Worm (Caenorhabditis elegans): ENCODE results near the gene F37C12.14.

F37C12.14 gene

DNA sequence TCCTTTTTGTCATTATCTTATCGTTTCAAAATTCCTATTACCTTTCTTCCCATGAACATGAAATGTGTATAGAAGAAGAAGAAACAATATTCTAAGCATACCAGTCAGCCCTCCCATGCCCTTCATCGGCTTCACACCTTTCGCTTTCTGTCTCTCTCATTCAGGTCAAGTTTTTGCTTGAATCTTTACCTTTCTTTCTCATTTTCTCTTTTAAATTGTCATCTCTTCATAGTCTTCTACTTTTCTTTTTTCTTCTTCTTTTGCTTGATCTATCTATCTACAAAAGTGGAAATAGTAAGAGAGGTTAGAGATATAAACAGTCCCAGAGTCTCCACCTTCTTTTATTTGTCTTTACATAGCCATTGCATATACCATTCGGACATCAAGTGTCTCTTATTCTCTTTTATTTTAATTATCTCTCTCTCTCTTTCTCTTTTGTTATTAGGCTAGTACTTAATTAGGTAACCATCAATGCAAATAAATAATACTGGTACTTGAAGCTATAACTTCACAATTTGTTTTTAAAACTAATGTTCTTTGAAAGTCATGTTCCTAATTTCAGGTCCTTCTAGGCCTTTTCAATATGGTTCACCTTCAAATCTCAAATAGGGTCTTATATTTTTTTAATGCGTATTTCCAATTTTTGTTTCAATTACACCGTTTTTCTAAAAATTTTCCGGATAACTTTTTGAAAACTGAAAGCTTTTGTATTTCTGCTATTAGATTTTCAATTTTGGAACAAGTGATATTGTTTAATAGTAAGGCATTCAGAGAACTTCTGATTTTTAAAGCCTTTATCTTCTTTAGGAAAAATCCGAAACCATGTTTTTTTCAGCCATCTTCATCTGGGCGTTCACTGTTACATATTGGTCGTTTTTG lies 16.2 kb upstream of the F37C12.14 start, which contains the start of gene dpy-31:
TSS of gene dpy-31 (plus strand) at position 829 of the 879 bp plus-strand sequence.
- TF ChIP-seq nfya-1 (tag; optimal IDR thresholded peaks at IDR 0.05) (no peak), nhr-11 (tag; optimal IDR thresholded peaks at IDR 0.05) (no peak), mec-3 (tag; optimal IDR thresholded peaks at IDR 0.05; ENCODE audit: borderline replicate concordance) (no peak), ceh-14 (tag; optimal IDR thresholded peaks at IDR 0.05) (no peak), odd-2 (tag; optimal IDR thresholded peaks at IDR 0.05) (no peak), ceh-9 (tag; optimal IDR thresholded peaks at IDR 0.05) (no peak), pat-9 (tag; optimal IDR thresholded peaks at IDR 0.05) (no peak)

DNA sequence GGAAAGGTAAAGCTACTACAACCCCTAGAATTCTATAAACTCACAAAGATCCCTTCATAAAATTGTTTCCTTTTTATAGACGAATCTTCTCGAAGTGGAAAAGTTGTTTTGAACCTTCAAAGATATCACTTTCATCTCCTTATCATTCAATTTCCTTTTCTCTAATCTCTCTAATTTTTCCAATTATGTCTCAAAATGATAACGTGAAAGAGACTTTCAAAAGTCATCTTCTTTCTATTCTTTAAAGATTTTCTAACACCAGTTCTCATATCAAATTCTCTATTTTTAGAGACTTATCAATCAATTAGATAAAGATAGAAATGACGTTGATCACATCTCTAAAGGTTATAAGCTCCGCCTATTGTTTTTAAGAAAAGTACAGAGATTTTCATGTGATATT lies 14.1 kb upstream of the F37C12.14 start:
- TF ChIP-seq pax-1 (tag; optimal IDR thresholded peaks at IDR 0.05): no peak
- TF ChIP-seq tbx-2 (tag; optimal IDR thresholded peaks at IDR 0.05): no peak
- no peak for TF ChIP-seq ceh-22 (tag; optimal IDR thresholded peaks at IDR 0.05)
- TF ChIP-seq ceh-45 (GFP tag; IDR thresholded peaks at IDR 0.05): no peak
- TF ChIP-seq unc-3 (GFP tag; conservative IDR thresholded peaks at IDR 0.05): no peak
- TF ChIP-seq unc-3 (tag; optimal IDR thresholded peaks at IDR 0.05): no peak
- no peak for TF ChIP-seq ceh-48 (tag; optimal IDR thresholded peaks at IDR 0.05)
- TF ChIP-seq zip-5 (tag; optimal IDR thresholded peaks at IDR 0.05): no peak
- no peak for TF ChIP-seq dve-1 (tag; optimal IDR thresholded peaks at IDR 0.05)
- no peak for TF ChIP-seq pqm-1 (tag; optimal IDR thresholded peaks at IDR 0.05)
- no peak for TF ChIP-seq ets-4 (tag; optimal IDR thresholded peaks at IDR 0.05)
- no peak for TF ChIP-seq che-1 (tag; optimal IDR thresholded peaks at IDR 0.05)
- TF ChIP-seq ceh-24 (tag; optimal IDR thresholded peaks at IDR 0.05): no peak
- no peak for TF ChIP-seq hlh-6 (tag; optimal IDR thresholded peaks at IDR 0.05)
- no peak for TF ChIP-seq rnt-1 (tag; optimal IDR thresholded peaks at IDR 0.05)
- no peak for TF ChIP-seq fkh-10 (GFP tag; optimal IDR thresholded peaks at IDR 0.05)

DNA sequence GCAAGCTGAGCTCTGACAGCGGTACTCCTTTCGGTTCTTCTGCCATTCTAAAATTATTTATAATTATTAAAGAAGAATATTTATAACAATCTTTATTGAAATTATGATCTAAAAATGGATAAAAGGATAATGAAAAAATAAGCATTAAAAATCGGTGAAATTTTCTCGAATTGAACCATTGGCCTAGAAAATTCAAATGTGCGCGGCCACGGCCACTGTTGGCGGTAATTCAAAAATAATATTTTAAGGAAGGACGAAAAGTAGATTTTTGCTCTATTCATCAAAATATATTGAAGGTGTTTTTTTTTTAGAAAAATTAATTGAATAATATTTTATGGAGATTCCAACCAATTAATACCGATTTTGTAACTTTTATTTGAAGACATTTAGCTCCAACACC lies 13.5 kb upstream of the F37C12.14 start, which contains the start of gene pfd-5:
TSS of gene pfd-5 (minus strand) at position 47 of the 400 bp plus-strand sequence.
- no peak for TF ChIP-seq fkh-10 (GFP tag; optimal IDR thresholded peaks at IDR 0.05)
- peak; percentile 90 for TF ChIP-seq tbx-7 (tag; optimal IDR thresholded peaks at IDR 0.05)
- TF ChIP-seq ceh-34 (tag; optimal IDR thresholded peaks at IDR 0.05): no peak
- TF ChIP-seq ceh-9 (tag; optimal IDR thresholded peaks at IDR 0.05): no peak
- TF ChIP-seq Y22D7AL.16 (tag; optimal IDR thresholded peaks at IDR 0.05): no peak
- peak; percentile 47 for TF ChIP-seq rnt-1 (tag; optimal IDR thresholded peaks at IDR 0.05)
- TF ChIP-seq zip-5 (tag; optimal IDR thresholded peaks at IDR 0.05): peak; percentile 90
- TF ChIP-seq hlh-15 (tag; optimal IDR thresholded peaks at IDR 0.05): peak; percentile 11
- TF ChIP-seq nhr-232 (tag; optimal IDR thresholded peaks at IDR 0.05): no peak
- TF ChIP-seq pha-2 (tag; optimal IDR thresholded peaks at IDR 0.05): peak; percentile 34
- peak; percentile 94 for TF ChIP-seq hlh-8 (tag; optimal IDR thresholded peaks at IDR 0.05)
- TF ChIP-seq sox-4 (tag; optimal IDR thresholded peaks at IDR 0.05): no peak
- no peak for TF ChIP-seq mec-3 (tag; optimal IDR thresholded peaks at IDR 0.05; ENCODE audit: borderline replicate concordance)
- TF ChIP-seq ceh-30 (tag; optimal IDR thresholded peaks at IDR 0.05): no peak
- peak; percentile 43 for TF ChIP-seq ztf-16 (tag; optimal IDR thresholded peaks at IDR 0.05)
- no peak for TF ChIP-seq pax-1 (tag; optimal IDR thresholded peaks at IDR 0.05)
- peak; percentile 90 for TF ChIP-seq ets-4 (tag; optimal IDR thresholded peaks at IDR 0.05)
- no peak for TF ChIP-seq ttx-3 (tag; optimal IDR thresholded peaks at IDR 0.05)
- no peak for TF ChIP-seq hlh-13 (GFP tag; optimal IDR thresholded peaks at IDR 0.05)
- TF ChIP-seq ceh-18 (tag; optimal IDR thresholded peaks at IDR 0.05): no peak
- peak; percentile 87 for TF ChIP-seq tbx-2 (tag; optimal IDR thresholded peaks at IDR 0.05)
- no peak for TF ChIP-seq K09A11.1 (tag; optimal IDR thresholded peaks at IDR 0.05; ENCODE audit: insufficient read depth)
- TF ChIP-seq madf-2 (tag; optimal IDR thresholded peaks at IDR 0.05): peak; percentile 20
- TF ChIP-seq gmeb-2 (tag; optimal IDR thresholded peaks at IDR 0.05): peak; percentile 18
- peak; percentile 23 for TF ChIP-seq unc-42 (tag; optimal IDR thresholded peaks at IDR 0.05)
- TF ChIP-seq che-1 (tag; optimal IDR thresholded peaks at IDR 0.05): peak; percentile 5
- TF ChIP-seq nfya-1 (tag; optimal IDR thresholded peaks at IDR 0.05): peak; percentile 46
- no peak for TF ChIP-seq syd-9 (tag; optimal IDR thresholded peaks at IDR 0.05)
- no peak for TF ChIP-seq ceh-45 (GFP tag; IDR thresholded peaks at IDR 0.05)
- no peak for TF ChIP-seq hlh-30 (tag; optimal IDR thresholded peaks at IDR 0.05; ENCODE audit: insufficient read depth)
- TF ChIP-seq sdc-2 (tag; optimal IDR thresholded peaks at IDR 0.05): peak; percentile 21
- TF ChIP-seq ref-2 (tag; optimal IDR thresholded peaks at IDR 0.05): peak; percentile 84
- TF ChIP-seq ama-1 (optimal IDR thresholded peaks at IDR 0.05): no peak
- TF ChIP-seq dve-1 (tag; optimal IDR thresholded peaks at IDR 0.05): no peak
- TF ChIP-seq hlh-6 (tag; optimal IDR thresholded peaks at IDR 0.05): peak; percentile 9
- no peak for TF ChIP-seq lin-11 (tag; optimal IDR thresholded peaks at IDR 0.05)

Data from whole organism, late embryonic.